Fruit fly (Drosophila melanogaster) whole organism, embryonic: ENCODE results near the gene CG4459.

Source experiments
- Abd-B ChIP-seq: fragments of 200-800 bp; sonication (Bioruptor generic); optimal IDR thresholded peaks from 2 replicates; lab custom pipeline; 2018; ENCODE audit warnings: missing biosample characterization, mild to moderate bottlenecking, missing genetic modification characterization, moderate library complexity
- Aef1 ChIP-seq: fragments of 200-800 bp; sonication (Bioruptor generic); IDR thresholded peaks from 3 replicates; pipeline ENCODE4 v1.3.6; 2022; ENCODE audit warnings: missing biosample characterization, missing genetic modification characterization
- Atf-2 ChIP-seq: fragments of 200-800 bp; sonication (Bioruptor generic); optimal IDR thresholded peaks from 2 replicates; lab custom pipeline; 2016; ENCODE audit warnings: missing biosample characterization, missing genetic modification characterization
- Bteb2 ChIP-seq: fragments of 200-800 bp; sonication (Bioruptor generic); optimal IDR thresholded peaks from 2 replicates; lab custom pipeline; 2016; ENCODE audit warnings: missing biosample characterization, missing genetic modification characterization
- CG10979 ChIP-seq: fragments of 200-800 bp; sonication (Bioruptor generic); optimal IDR thresholded peaks from 2 replicates; lab custom pipeline; 2018; ENCODE audit warnings: missing biosample characterization, mild to moderate bottlenecking, missing genetic modification characterization, moderate library complexity
- CG11398 ChIP-seq: fragments of 200-800 bp; sonication (Bioruptor generic); optimal IDR thresholded peaks from 2 replicates; lab custom pipeline; 2016; ENCODE audit warnings: missing biosample characterization, missing genetic modification characterization
- CG12299 ChIP-seq: fragments of 200-800 bp; sonication (Bioruptor generic); optimal IDR thresholded peaks from 2 replicates; lab custom pipeline; 2018; ENCODE audit warnings: missing biosample characterization, mild to moderate bottlenecking, missing genetic modification characterization
- CG12769 ChIP-seq: fragments of 200-800 bp; sonication (Bioruptor generic); optimal IDR thresholded peaks from 2 replicates; lab custom pipeline; 2019; ENCODE audit warnings: missing biosample characterization, mild to moderate bottlenecking, missing genetic modification characterization, moderate library complexity
- CG13624 ChIP-seq: fragments of 200-800 bp; sonication (Bioruptor generic); optimal IDR thresholded peaks from 2 replicates; lab custom pipeline; 2016; ENCODE audit warnings: missing biosample characterization, missing genetic modification characterization
- CG14050 ChIP-seq: fragments of 200-800 bp; sonication (Bioruptor generic); IDR thresholded peaks from 3 replicates; pipeline ENCODE4 v1.3.6; 2022; ENCODE audit warnings: missing biosample characterization, missing genetic modification characterization
- CG15269 ChIP-seq: fragments of 200-800 bp; sonication (Bioruptor generic); optimal IDR thresholded peaks from 2 replicates; lab custom pipeline; 2018; ENCODE audit warnings: missing biosample characterization, mild to moderate bottlenecking, missing genetic modification characterization, moderate library complexity
- CG16863 ChIP-seq: fragments of 200-800 bp; sonication (Bioruptor generic); optimal IDR thresholded peaks from 3 replicates; lab custom pipeline; 2016; ENCODE audit warnings: missing biosample characterization, missing genetic modification characterization
- CG17568 ChIP-seq: fragments of 200-800 bp; sonication (Bioruptor generic); optimal IDR thresholded peaks from 2 replicates; lab custom pipeline; 2018; ENCODE audit warnings: missing biosample characterization, mild to moderate bottlenecking, missing genetic modification characterization, moderate library complexity
- CG1792 ChIP-seq: fragments of 200-800 bp; sonication (Bioruptor generic); optimal IDR thresholded peaks from 2 replicates; lab custom pipeline; 2016; ENCODE audit warnings: missing biosample characterization, missing genetic modification characterization
- CG2199 ChIP-seq: fragments of 200-800 bp; sonication (Bioruptor generic); IDR thresholded peaks from 3 replicates; pipeline ENCODE4 v1.3.6; 2022; ENCODE audit warnings: missing biosample characterization, missing genetic modification characterization
- CG2202 ChIP-seq: fragments of 200-800 bp; sonication (Bioruptor generic); optimal IDR thresholded peaks from 2 replicates; lab custom pipeline; 2018; ENCODE audit warnings: missing biosample characterization, mild to moderate bottlenecking, missing genetic modification characterization
- CG32772 ChIP-seq: fragments of 200-800 bp; sonication (Bioruptor generic); IDR thresholded peaks from 2 replicates; pipeline ENCODE4 v1.3.6; 2022; ENCODE audit warnings: missing biosample characterization, missing genetic modification characterization
- CG4854 ChIP-seq: fragments of 200-800 bp; sonication (Bioruptor generic); optimal IDR thresholded peaks from 2 replicates; lab custom pipeline; 2016; ENCODE audit warnings: missing biosample characterization, missing genetic modification characterization, inconsistent platforms
- CG6175 ChIP-seq: fragments of 200-800 bp; sonication (Bioruptor generic); IDR thresholded peaks from 3 replicates; pipeline ENCODE4 v1.3.6; 2022; ENCODE audit warnings: missing biosample characterization, missing genetic modification characterization
- CG6791 ChIP-seq: fragments of 200-800 bp; sonication (Bioruptor generic); IDR thresholded peaks from 3 replicates; pipeline ENCODE4 v1.3.6; 2022; ENCODE audit warnings: missing biosample characterization, missing genetic modification characterization; ENCODE audit not compliant: partially characterized antibody
- CG7839 ChIP-seq: fragments of 200-800 bp; sonication (Bioruptor generic); optimal IDR thresholded peaks from 3 replicates; lab custom pipeline; 2018; ENCODE audit warnings: missing biosample characterization, mild to moderate bottlenecking, missing genetic modification characterization, moderate library complexity
- CG9609 ChIP-seq: fragments of 200-800 bp; sonication (Bioruptor generic); optimal IDR thresholded peaks from 3 replicates; lab custom pipeline; 2016; ENCODE audit warnings: missing biosample characterization, missing genetic modification characterization
- D19A ChIP-seq: fragments of 200-800 bp; optimal IDR thresholded peaks from 3 replicates; lab custom pipeline; 2019; ENCODE audit warnings: missing biosample characterization, mild to moderate bottlenecking, missing genetic modification characterization, moderate library complexity
- Dip2 ChIP-seq: fragments of 200-800 bp; sonication (Bioruptor generic); IDR thresholded peaks from 2 replicates; pipeline ENCODE4 v1.3.6; 2022; ENCODE audit warnings: missing biosample characterization, missing genetic modification characterization
- Ets65A ChIP-seq: fragments of 200-800 bp; sonication (Bioruptor generic); peaks from one replicate; lab custom pipeline; 2016; ENCODE audit warnings: missing biosample characterization, missing genetic modification characterization
- Fer3 ChIP-seq: fragments of 200-800 bp; sonication (Bioruptor generic); optimal IDR thresholded peaks from 2 replicates; lab custom pipeline; 2018; ENCODE audit warnings: missing biosample characterization, mild to moderate bottlenecking, missing genetic modification characterization, moderate library complexity
- Hmx ChIP-seq: fragments of 200-800 bp; sonication (Bioruptor generic); optimal IDR thresholded peaks from 2 replicates; lab custom pipeline; 2016; ENCODE audit warnings: missing biosample characterization, missing genetic modification characterization
- Mad ChIP-seq: fragments of 200-800 bp; sonication (Bioruptor generic); optimal IDR thresholded peaks from 2 replicates; lab custom pipeline; 2016; ENCODE audit warnings: missing biosample characterization, missing genetic modification characterization
- Med ChIP-seq: fragments of 200-800 bp; sonication (Bioruptor generic); peaks from one replicate; lab custom pipeline; 2016; ENCODE audit warnings: missing biosample characterization, missing genetic modification characterization, mild to moderate bottlenecking, inconsistent platforms, moderate library complexity
- Mrtf ChIP-seq: fragments of 200-800 bp; sonication (Bioruptor generic); IDR thresholded peaks from 3 replicates; pipeline ENCODE4 v1.3.6; 2022; ENCODE audit warnings: missing biosample characterization, missing genetic modification characterization
- NK7.1 ChIP-seq: fragments of 200-800 bp; sonication (Bioruptor generic); optimal IDR thresholded peaks from 3 replicates; lab custom pipeline; 2016; ENCODE audit warnings: missing biosample characterization, missing genetic modification characterization
- Rfx ChIP-seq: fragments of 200-800 bp; sonication (Bioruptor generic); IDR thresholded peaks from 2 replicates; pipeline ENCODE4 v1.3.6; 2022; ENCODE audit warnings: missing biosample characterization, missing genetic modification characterization
- Vsx1 ChIP-seq: fragments of 200-800 bp; sonication (Bioruptor generic); optimal IDR thresholded peaks from 2 replicates; lab custom pipeline; 2017; ENCODE audit warnings: missing biosample characterization, mild to moderate bottlenecking, missing genetic modification characterization, missing genetic modification reagents
- al ChIP-seq: fragments of 200-800 bp; sonication (Bioruptor generic); IDR thresholded peaks from 2 replicates; pipeline ENCODE4 v1.3.6; 2022; ENCODE audit warnings: missing biosample characterization, missing genetic modification characterization
- ap ChIP-seq: fragments of 200-800 bp; sonication (Bioruptor generic); IDR thresholded peaks from 2 replicates; pipeline ENCODE4 v1.3.6; 2022; ENCODE audit warnings: missing biosample characterization, missing genetic modification characterization
- chm ChIP-seq: fragments of 200-800 bp; sonication (Bioruptor generic); IDR thresholded peaks from 2 replicates; pipeline ENCODE4 v1.3.6; 2022; ENCODE audit warnings: missing biosample characterization, missing genetic modification characterization
- dm ChIP-seq: fragments of 200-800 bp; sonication (Bioruptor generic); optimal IDR thresholded peaks from 3 replicates; lab custom pipeline; 2016; ENCODE audit warnings: missing biosample characterization, missing genetic modification characterization
- dmrt99B ChIP-seq: fragments of 200-800 bp; sonication (Bioruptor generic); optimal IDR thresholded peaks from 2 replicates; lab custom pipeline; 2018; ENCODE audit warnings: missing biosample characterization, mild to moderate bottlenecking, missing genetic modification characterization, moderate library complexity
- dpn ChIP-seq, 2 experiments: fragments of 200-800 bp; sonication (Bioruptor generic); optimal IDR thresholded peaks; 3 replicates each; lab custom pipeline; 2016; ENCODE audit warnings: missing biosample characterization in 2 of 2, missing genetic modification characterization in 2 of 2
- fd64A ChIP-seq: fragments of 200-800 bp; sonication (Bioruptor generic); optimal IDR thresholded peaks from 3 replicates; lab custom pipeline; 2018; ENCODE audit warnings: missing biosample characterization, mild to moderate bottlenecking, missing genetic modification characterization
- fru ChIP-seq: fragments of >200 bp; optimal IDR thresholded peaks from 2 replicates; lab custom pipeline; 2017
- gro ChIP-seq: fragments of 200-800 bp; sonication (Bioruptor generic); optimal IDR thresholded peaks from 2 replicates; lab custom pipeline; 2016; ENCODE audit warnings: missing biosample characterization, missing genetic modification characterization
- gsb-n ChIP-seq: fragments of 200-800 bp; sonication (Bioruptor generic); optimal IDR thresholded peaks from 3 replicates; lab custom pipeline; 2018; ENCODE audit warnings: missing biosample characterization, mild to moderate bottlenecking, missing genetic modification characterization
- gt ChIP-seq: fragments of 200-800 bp; sonication (Bioruptor generic); IDR thresholded peaks from 2 replicates; pipeline ENCODE4 v1.3.6; 2022; ENCODE audit warnings: missing biosample characterization, missing genetic modification characterization
- her ChIP-seq: fragments of 200-800 bp; sonication (Bioruptor generic); optimal IDR thresholded peaks from 2 replicates; lab custom pipeline; 2016; ENCODE audit warnings: missing biosample characterization, missing genetic modification characterization
- kah ChIP-seq: fragments of 200-800 bp; sonication (Bioruptor generic); optimal IDR thresholded peaks from 2 replicates; lab custom pipeline; 2018; ENCODE audit warnings: missing biosample characterization, mild to moderate bottlenecking, missing genetic modification characterization
- lilli ChIP-seq: fragments of 200-800 bp; sonication (Bioruptor generic); optimal IDR thresholded peaks from 3 replicates; lab custom pipeline; 2016; ENCODE audit warnings: missing biosample characterization, missing genetic modification characterization
- nom ChIP-seq: fragments of 200-800 bp; sonication (Bioruptor generic); optimal IDR thresholded peaks from 2 replicates; lab custom pipeline; 2017; ENCODE audit warnings: missing biosample characterization, missing genetic modification characterization, mild to moderate bottlenecking, moderate library complexity, missing genetic modification reagents
- pho ChIP-seq: fragments of 200-800 bp; sonication (Bioruptor generic); optimal IDR thresholded peaks from 2 replicates; lab custom pipeline; 2016; ENCODE audit warnings: missing biosample characterization, missing genetic modification characterization
- pita ChIP-seq: fragments of 200-800 bp; sonication (Bioruptor generic); optimal IDR thresholded peaks from 2 replicates; lab custom pipeline; 2017; ENCODE audit warnings: missing biosample characterization, mild to moderate bottlenecking, missing genetic modification characterization
- tin ChIP-seq: fragments of 200-800 bp; sonication (Bioruptor generic); optimal IDR thresholded peaks from 3 replicates; lab custom pipeline; 2016; ENCODE audit warnings: missing biosample characterization, missing genetic modification characterization
- ttk ChIP-seq: fragments of 200-800 bp; sonication (Bioruptor generic); IDR thresholded peaks from 2 replicates; pipeline ENCODE4 v2.1.2; 2022; ENCODE audit warnings: missing biosample characterization, missing genetic modification characterization
- yki ChIP-seq: fragments of >200 bp; optimal IDR thresholded peaks from 3 replicates; lab custom pipeline; 2018

CG4459 gene

dm6 chr3R:19890340-19890998 is 38.0 kb downstream of the CG4459 start, which contains the start of gene CG4733 (continued):
- TF ChIP-seq ttk (no peak), Aef1 (GFP tag; lab: Robert Waterston, UW) (no peak), Ets65A (GFP tag; lab: Kevin White, UChicago) (peak; percentile 67), Atf-2 (GFP tag; lab: Kevin White, UChicago) (no peak), pita (GFP tag; lab: Kevin White, UChicago) (no peak), CG6175 (GFP tag; lab: Robert Waterston, UW) (peak; percentile 41; the same call in 1 of the 3 replicates), fru (lab: Kevin White, UChicago) (no peak), CG6791 (GFP tag; lab: Robert Waterston, UW) (peak; percentile 27; the same call in 1 of the 3 replicates), yki (lab: Kevin White, UChicago) (no peak), CG4854 (no peak), Dip2 (no peak), gsb-n (tag; lab: Kevin White, UChicago) (no peak), tin (GFP tag; lab: Kevin White, UChicago) (no peak), CG11398 (GFP tag; lab: Kevin White, UChicago) (no peak), kah (GFP tag; lab: Kevin White, UChicago) (no peak), pho (GFP tag; lab: Kevin White, UChicago) (no peak), CG1792 (GFP tag; lab: Kevin White, UChicago) (no peak), lilli (GFP tag; lab: Kevin White, UChicago) (no peak), CG16863 (GFP tag; lab: Kevin White, UChicago) (no peak), gt (GFP tag; lab: Robert Waterston, UW) (no peak), chm (GFP tag; lab: Robert Waterston, UW) (no peak), Bteb2 (GFP tag; lab: Kevin White, UChicago) (no peak), CG13624 (no peak), D19A (tag; lab: Kevin White, UChicago) (no peak), Vsx1 (no peak), her (GFP tag; lab: Kevin White, UChicago) (no peak), CG10979 (no peak), dpn (GFP tag; optimal IDR thresholded peaks at IDR 0.05; lab: Kevin White, UChicago) (no peak), CG2199 (GFP tag; lab: Robert Waterston, UW) (no peak), NK7.1 (no peak), CG9609 (no peak), ap (GFP tag; lab: Robert Waterston, UW) (no peak), CG2202 (tag; lab: Kevin White, UChicago) (no peak), CG12299 (no peak), CG14050 (no peak), fd64A (GFP tag; lab: Kevin White, UChicago) (no peak), CG17568 (GFP tag; lab: Kevin White, UChicago) (no peak), Rfx (GFP tag; lab: Robert Waterston, UW) (no peak; the same call in 1 of the 2 replicates), Abd-B (no peak), Hmx (GFP tag; lab: Kevin White, UChicago) (no peak), CG15269 (peak; percentile 14), CG12769 (tag; lab: Kevin White, UChicago) (peak; percentile 79), dmrt99B (tag; lab: Kevin White, UChicago) (peak; percentile 0), Mrtf (no peak), nom (no peak), Fer3 (no peak), al (no peak), dm (GFP tag; lab: Kevin White, UChicago) (no peak), gro (GFP tag; lab: Kevin White, UChicago) (no peak), Mad (GFP tag; lab: Kevin White, UChicago) (no peak), CG7839 (tag; lab: Kevin White, UChicago) (peak; percentile 10), CG32772 (GFP tag; lab: Robert Waterston, UW) (no peak), Med (GFP tag; lab: Kevin White, UChicago) (peak; percentile 36)
